Worm (Caenorhabditis elegans): ENCODE data around the gene scav-3.

ce11 chrIII:12428264-12428627, 28.4 kb downstream of the scav-3 start:
- no peak for TF ChIP-seq flt-1 (GFP tag; IDR thresholded peaks at IDR 0.05)
- no peak for TF ChIP-seq ceh-36 (tag; optimal IDR thresholded peaks at IDR 0.05)
- TF ChIP-seq B0310.2 (tag; optimal IDR thresholded peaks at IDR 0.05), result no peak
- TF ChIP-seq tra-4 (tag; optimal IDR thresholded peaks at IDR 0.05), result no peak
- TF ChIP-seq ama-1 (optimal IDR thresholded peaks at IDR 0.05), result no peak

Data from whole organism, early embryonic.